Worm (Caenorhabditis elegans): Measurements from ENCODE around the gene F55A11.8.
A peak's percentile ranks its signal among the peaks of the same experiment; 100 is the strongest.

F55A11.8 gene

ce11 chrV:11779310-11779709, 8.7 kb upstream of the F55A11.8 start:
- no peak for TF ChIP-seq sea-1 (GFP tag; conservative IDR thresholded peaks at IDR 0.05)
- TF ChIP-seq hnd-1 (tag; optimal IDR thresholded peaks at IDR 0.05): no peak
- TF ChIP-seq flt-1 (GFP tag; IDR thresholded peaks at IDR 0.05): no peak
- TF ChIP-seq tbx-11 (GFP tag; IDR thresholded peaks at IDR 0.05): no peak
- TF ChIP-seq hmg-4 (GFP tag; optimal IDR thresholded peaks at IDR 0.05): no peak
- TF ChIP-seq ceh-13 (GFP tag; optimal IDR thresholded peaks at IDR 0.05): no peak
- no peak for TF ChIP-seq tbx-37 (GFP tag; conservative IDR thresholded peaks at IDR 0.05)
- TF ChIP-seq ceh-36 (tag; optimal IDR thresholded peaks at IDR 0.05): no peak
- TF ChIP-seq ama-1 (optimal IDR thresholded peaks at IDR 0.05): no peak
- no peak for TF ChIP-seq ets-7 (tag; optimal IDR thresholded peaks at IDR 0.05)

ce11 chrV:11779810-11780209, 8.2 kb upstream of the F55A11.8 start:
- no peak for TF ChIP-seq scrt-1 (GFP tag; IDR thresholded peaks at IDR 0.05)
- no peak for TF ChIP-seq B0310.2 (tag; optimal IDR thresholded peaks at IDR 0.05)
- no peak for TF ChIP-seq tbx-11 (GFP tag; IDR thresholded peaks at IDR 0.05)
- TF ChIP-seq ama-1 (optimal IDR thresholded peaks at IDR 0.05): no peak
- TF ChIP-seq ceh-13 (GFP tag; optimal IDR thresholded peaks at IDR 0.05): no peak
- TF ChIP-seq hmg-4 (GFP tag; optimal IDR thresholded peaks at IDR 0.05): no peak
- TF ChIP-seq F13C5.2 (tag; optimal IDR thresholded peaks at IDR 0.05): no peak
- no peak for TF ChIP-seq pes-1 (GFP tag; IDR thresholded peaks at IDR 0.05)
- TF ChIP-seq ets-7 (tag; optimal IDR thresholded peaks at IDR 0.05): no peak
- no peak for TF ChIP-seq hnd-1 (tag; optimal IDR thresholded peaks at IDR 0.05)
- no peak for TF ChIP-seq flt-1 (GFP tag; IDR thresholded peaks at IDR 0.05)
- TF ChIP-seq tbx-37 (GFP tag; conservative IDR thresholded peaks at IDR 0.05): no peak
- TF ChIP-seq hmbx-1 (tag; optimal IDR thresholded peaks at IDR 0.05): no peak
- TF ChIP-seq sea-1 (GFP tag; conservative IDR thresholded peaks at IDR 0.05): no peak
- TF ChIP-seq tra-4 (tag; optimal IDR thresholded peaks at IDR 0.05): no peak
- TF ChIP-seq ceh-36 (tag; optimal IDR thresholded peaks at IDR 0.05): no peak

ce11 chrV:11782809-11783440, 5.1 kb upstream of the F55A11.8 start, which contains the start of gene F55A11.11:
TSS of gene F55A11.11 (plus strand) at chrV:11783149.
- TF ChIP-seq ceh-36 (tag; optimal IDR thresholded peaks at IDR 0.05): peak; percentile 95
- no peak for TF ChIP-seq ama-1 (optimal IDR thresholded peaks at IDR 0.05)
- TF ChIP-seq hnd-1 (tag; optimal IDR thresholded peaks at IDR 0.05): peak; percentile 89
- TF ChIP-seq tbx-37 (GFP tag; conservative IDR thresholded peaks at IDR 0.05): peak; percentile 97
- peak; percentile 99 for TF ChIP-seq tbx-11 (GFP tag; IDR thresholded peaks at IDR 0.05)
- TF ChIP-seq ceh-13 (GFP tag; optimal IDR thresholded peaks at IDR 0.05): peak; percentile 94
- TF ChIP-seq flt-1 (GFP tag; IDR thresholded peaks at IDR 0.05): peak; percentile 95
- TF ChIP-seq hmbx-1 (tag; optimal IDR thresholded peaks at IDR 0.05): peak; percentile 80
- peak; percentile 99 for TF ChIP-seq sea-1 (GFP tag; conservative IDR thresholded peaks at IDR 0.05)
- TF ChIP-seq F13C5.2 (tag; optimal IDR thresholded peaks at IDR 0.05): peak; percentile 97
- TF ChIP-seq aly-1 (tag; optimal IDR thresholded peaks at IDR 0.05): peak; percentile 92
- TF ChIP-seq pes-1 (GFP tag; IDR thresholded peaks at IDR 0.05): peak; percentile 96
- TF ChIP-seq hmg-4 (GFP tag; optimal IDR thresholded peaks at IDR 0.05): peak; percentile 98
- TF ChIP-seq ets-7 (tag; optimal IDR thresholded peaks at IDR 0.05): peak; percentile 80
- TF ChIP-seq scrt-1 (GFP tag; IDR thresholded peaks at IDR 0.05): peak; percentile 97
- TF ChIP-seq B0310.2 (tag; optimal IDR thresholded peaks at IDR 0.05): peak; percentile 94
- peak; percentile 91 for TF ChIP-seq tra-4 (tag; optimal IDR thresholded peaks at IDR 0.05)

- TF ChIP-seq tra-4 (tag; optimal IDR thresholded peaks at IDR 0.05) (no peak), B0310.2 (tag; optimal IDR thresholded peaks at IDR 0.05) (no peak), scrt-1 (GFP tag; IDR thresholded peaks at IDR 0.05) (no peak), aly-1 (tag; optimal IDR thresholded peaks at IDR 0.05) (no peak), hnd-1 (tag; optimal IDR thresholded peaks at IDR 0.05) (no peak), hmbx-1 (tag; optimal IDR thresholded peaks at IDR 0.05) (no peak), pes-1 (GFP tag; IDR thresholded peaks at IDR 0.05) (no peak), hmg-4 (GFP tag; optimal IDR thresholded peaks at IDR 0.05) (no peak), tbx-37 (GFP tag; conservative IDR thresholded peaks at IDR 0.05) (no peak), sea-1 (GFP tag; conservative IDR thresholded peaks at IDR 0.05) (no peak), ceh-36 (tag; optimal IDR thresholded peaks at IDR 0.05) (no peak), flt-1 (GFP tag; IDR thresholded peaks at IDR 0.05) (no peak), ceh-13 (GFP tag; optimal IDR thresholded peaks at IDR 0.05) (no peak), F13C5.2 (tag; optimal IDR thresholded peaks at IDR 0.05) (no peak), tbx-11 (GFP tag; IDR thresholded peaks at IDR 0.05) (no peak), ama-1 (optimal IDR thresholded peaks at IDR 0.05) (no peak)
Observed at ce11 chrV:11787258-11787657, 730 bp upstream of the F55A11.8 start, which contains the start of gene F55A11.7. TSS of gene F55A11.7 (minus strand) at chrV:11787443.

- TF ChIP-seq B0310.2 (tag; optimal IDR thresholded peaks at IDR 0.05): no peak
- no peak for TF ChIP-seq aly-1 (tag; optimal IDR thresholded peaks at IDR 0.05)
- TF ChIP-seq tbx-11 (GFP tag; IDR thresholded peaks at IDR 0.05): no peak
- no peak for TF ChIP-seq hmbx-1 (tag; optimal IDR thresholded peaks at IDR 0.05)
- no peak for TF ChIP-seq sea-1 (GFP tag; conservative IDR thresholded peaks at IDR 0.05)
- TF ChIP-seq scrt-1 (GFP tag; IDR thresholded peaks at IDR 0.05): no peak
- no peak for TF ChIP-seq ets-7 (tag; optimal IDR thresholded peaks at IDR 0.05)
- no peak for TF ChIP-seq ceh-36 (tag; optimal IDR thresholded peaks at IDR 0.05)
- no peak for TF ChIP-seq flt-1 (GFP tag; IDR thresholded peaks at IDR 0.05)
- TF ChIP-seq pes-1 (GFP tag; IDR thresholded peaks at IDR 0.05): no peak
- no peak for TF ChIP-seq tbx-37 (GFP tag; conservative IDR thresholded peaks at IDR 0.05)
- TF ChIP-seq hnd-1 (tag; optimal IDR thresholded peaks at IDR 0.05): no peak
Observed at ce11 chrV:11789474-11789873, 1.5 kb downstream of the F55A11.8 start, which contains the start of gene D2023.1. TSS of gene D2023.1 (plus strand) at chrV:11789550.

- TF ChIP-seq ceh-13 (GFP tag; optimal IDR thresholded peaks at IDR 0.05) (no peak), ama-1 (optimal IDR thresholded peaks at IDR 0.05) (no peak), tra-4 (tag; optimal IDR thresholded peaks at IDR 0.05) (no peak), sea-1 (GFP tag; conservative IDR thresholded peaks at IDR 0.05) (no peak), scrt-1 (GFP tag; IDR thresholded peaks at IDR 0.05) (no peak), tbx-11 (GFP tag; IDR thresholded peaks at IDR 0.05) (no peak), F13C5.2 (tag; optimal IDR thresholded peaks at IDR 0.05) (no peak), flt-1 (GFP tag; IDR thresholded peaks at IDR 0.05) (no peak)
Observed at ce11 chrV:11794172-11794571, 6.2 kb downstream of the F55A11.8 start.

- TF ChIP-seq aly-1 (tag; optimal IDR thresholded peaks at IDR 0.05): no peak
- no peak for TF ChIP-seq tra-4 (tag; optimal IDR thresholded peaks at IDR 0.05)
- no peak for TF ChIP-seq pes-1 (GFP tag; IDR thresholded peaks at IDR 0.05)
- TF ChIP-seq tbx-11 (GFP tag; IDR thresholded peaks at IDR 0.05): no peak
Observed at ce11 chrV:11795352-11795751, 7.4 kb downstream of the F55A11.8 start.

Measured in whole organism, early embryonic.